Fruit fly (Drosophila melanogaster): ENCODE data around the gene CG32683.

DNA sequence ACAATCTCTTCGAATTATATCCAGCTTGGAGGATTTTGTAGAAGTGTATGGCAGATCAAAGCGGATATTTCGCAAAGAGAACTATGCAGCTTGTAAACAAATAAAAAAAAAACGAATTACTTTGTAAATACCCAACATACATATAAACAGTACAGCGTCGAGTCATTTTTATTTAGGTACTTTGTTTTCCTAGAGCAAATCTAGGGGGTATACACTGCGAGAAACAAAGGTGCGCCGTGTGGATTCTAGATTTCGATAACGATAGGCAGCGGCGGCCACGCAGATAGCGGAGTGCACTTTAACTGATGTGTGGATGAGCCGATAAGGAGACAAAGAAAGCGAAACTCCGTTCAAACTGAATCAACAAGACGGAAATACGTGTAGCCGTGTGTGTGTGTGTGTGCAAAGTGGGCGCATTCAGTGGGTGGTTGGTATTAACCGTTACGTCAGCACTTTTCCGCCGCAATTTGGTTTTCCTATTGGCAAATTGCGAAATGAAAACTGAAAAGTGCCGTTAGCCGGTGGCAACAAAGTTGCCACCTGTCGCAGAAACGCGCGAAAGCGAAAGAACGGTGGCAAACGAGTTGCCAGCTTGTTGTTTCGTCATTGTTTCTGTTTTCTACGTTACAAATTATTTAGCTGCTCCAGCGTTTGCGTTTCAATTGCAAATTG is 90.0 kb downstream of the CG32683 start:
- no peak for TF ChIP-seq CG8478 (optimal IDR thresholded peaks at IDR 0.05)
- no peak for TF ChIP-seq usp (GFP tag; optimal IDR thresholded peaks at IDR 0.05)
- TF ChIP-seq psq (optimal IDR thresholded peaks at IDR 0.05): no peak
- TF ChIP-seq pan (optimal IDR thresholded peaks at IDR 0.05): no peak
- no peak for TF ChIP-seq Dll (optimal IDR thresholded peaks at IDR 0.05)
